Worm (Caenorhabditis elegans): Measurements from ENCODE around the gene W05H7.1.

ce11 chrX:1486135-1486648 lies 35.6 kb downstream of the W05H7.1 start, which contains the start of the genes D1005.10 and dhs-25:
- TF ChIP-seq efl-1 (optimal IDR thresholded peaks at IDR 0.05), result peak; percentile 52 to 54
- TF ChIP-seq efl-1 (GFP tag; optimal IDR thresholded peaks at IDR 0.05 in 1 of 2), result peak in 1 of 2 experiments; percentile 71
- no peak for TF ChIP-seq egl-13 (tag; optimal IDR thresholded peaks at IDR 0.05)
- TF ChIP-seq zag-1 (tag; optimal IDR thresholded peaks at IDR 0.05), result no peak

Data from whole organism, L1 larva.